Fruit fly (Drosophila melanogaster) whole organism, embryonic: ENCODE data around the gene ND-SGDH.

Source experiments
- Atf3 ChIP-seq: fragments of 200-800 bp; sonication (Bioruptor generic); optimal IDR thresholded peaks from 3 replicates; lab custom pipeline; 2016; ENCODE audit warnings: missing biosample characterization, missing genetic modification characterization
- CG10147 ChIP-seq: fragments of 200-800 bp; sonication (Bioruptor generic); optimal IDR thresholded peaks from 2 replicates; lab custom pipeline; 2019; ENCODE audit warnings: missing biosample characterization, mild to moderate bottlenecking, missing genetic modification characterization, moderate library complexity
- CG10366 ChIP-seq: fragments of 200-800 bp; sonication (Bioruptor generic); IDR thresholded peaks from 2 replicates; pipeline ENCODE4 v1.3.6; 2022; ENCODE audit warnings: missing biosample characterization, missing genetic modification characterization
- CG12769 ChIP-seq: fragments of 200-800 bp; sonication (Bioruptor generic); optimal IDR thresholded peaks from 2 replicates; lab custom pipeline; 2019; ENCODE audit warnings: missing biosample characterization, mild to moderate bottlenecking, missing genetic modification characterization, moderate library complexity
- CG12942 ChIP-seq: fragments of 200-800 bp; sonication (Bioruptor generic); optimal IDR thresholded peaks from 3 replicates; lab custom pipeline; 2016; ENCODE audit warnings: missing biosample characterization, missing genetic modification characterization
- CG14441 ChIP-seq: fragments of 200-800 bp; sonication (Bioruptor generic); IDR thresholded peaks from 2 replicates; pipeline ENCODE4 v1.3.6; 2022; ENCODE audit warnings: missing biosample characterization, missing genetic modification characterization
- CG14710 ChIP-seq: fragments of 200-800 bp; sonication (Bioruptor generic); optimal IDR thresholded peaks from 3 replicates; lab custom pipeline; 2019; ENCODE audit warnings: missing biosample characterization, mild to moderate bottlenecking, missing genetic modification characterization, moderate library complexity
- CG15269 ChIP-seq: fragments of 200-800 bp; sonication (Bioruptor generic); optimal IDR thresholded peaks from 2 replicates; lab custom pipeline; 2018; ENCODE audit warnings: missing biosample characterization, mild to moderate bottlenecking, missing genetic modification characterization, moderate library complexity
- CG1603 ChIP-seq: fragments of 200-800 bp; sonication (Bioruptor generic); optimal IDR thresholded peaks from 2 replicates; lab custom pipeline; 2019; ENCODE audit warnings: missing biosample characterization, mild to moderate bottlenecking, missing genetic modification characterization, moderate library complexity
- CG18011 ChIP-seq: fragments of 200-800 bp; sonication (Bioruptor generic); optimal IDR thresholded peaks from 2 replicates; lab custom pipeline; 2017; ENCODE audit warnings: missing biosample characterization, missing genetic modification characterization, mild to moderate bottlenecking, moderate library complexity, missing genotype
- CG18262 ChIP-seq: fragments of 200-800 bp; optimal IDR thresholded peaks from 3 replicates; lab custom pipeline; 2019; ENCODE audit warnings: missing biosample characterization, mild to moderate bottlenecking, missing genetic modification characterization, moderate library complexity
- CG2199 ChIP-seq: fragments of 200-800 bp; sonication (Bioruptor generic); IDR thresholded peaks from 3 replicates; pipeline ENCODE4 v1.3.6; 2022; ENCODE audit warnings: missing biosample characterization, missing genetic modification characterization
- CG2712 ChIP-seq: fragments of 200-800 bp; optimal IDR thresholded peaks from 3 replicates; lab custom pipeline; 2019; ENCODE audit warnings: missing biosample characterization, mild to moderate bottlenecking, missing genetic modification characterization, moderate library complexity
- CG2889 ChIP-seq: fragments of 200-800 bp; sonication (Bioruptor generic); IDR thresholded peaks from 3 replicates; pipeline ENCODE4 v1.3.6; 2022; ENCODE audit warnings: missing biosample characterization, missing genetic modification characterization
- CG3163 ChIP-seq: fragments of 200-800 bp; sonication (Bioruptor generic); optimal IDR thresholded peaks from 3 replicates; lab custom pipeline; 2016; ENCODE audit warnings: missing biosample characterization, missing genetic modification characterization
- CG3407 ChIP-seq: fragments of 200-800 bp; sonication (Bioruptor generic); optimal IDR thresholded peaks from 2 replicates; lab custom pipeline; 2018; ENCODE audit warnings: missing biosample characterization, mild to moderate bottlenecking, missing genetic modification characterization
- CG4360 ChIP-seq: fragments of 200-800 bp; sonication (Bioruptor generic); IDR thresholded peaks from 2 replicates; pipeline ENCODE4 v1.3.6; 2022; ENCODE audit warnings: missing biosample characterization, missing genetic modification characterization
- CG6272 ChIP-seq: fragments of 200-800 bp; sonication (Bioruptor generic); IDR thresholded peaks from 2 replicates; pipeline ENCODE4 v1.3.6; 2022; ENCODE audit warnings: missing biosample characterization, missing genetic modification characterization
- CG7987 ChIP-seq: fragments of 200-800 bp; sonication (Bioruptor generic); optimal IDR thresholded peaks from 2 replicates; lab custom pipeline; 2018; ENCODE audit warnings: missing biosample characterization, mild to moderate bottlenecking, missing genetic modification characterization, moderate library complexity
- CkIIα-i1 ChIP-seq: fragments of 200-800 bp; sonication (Bioruptor generic); IDR thresholded peaks from 2 replicates; pipeline ENCODE4 v1.3.6; 2022; ENCODE audit warnings: missing biosample characterization, missing genetic modification characterization
- Fer2 ChIP-seq: fragments of 200-800 bp; sonication (Bioruptor generic); optimal IDR thresholded peaks from 2 replicates; lab custom pipeline; 2018; ENCODE audit warnings: missing biosample characterization, mild to moderate bottlenecking, missing genetic modification characterization, moderate library complexity
- HHEX ChIP-seq: fragments of 200-800 bp; sonication (Bioruptor generic); optimal IDR thresholded peaks from 3 replicates; lab custom pipeline; 2017; ENCODE audit warnings: missing biosample characterization, mild to moderate bottlenecking, missing genetic modification characterization, missing genetic modification reagents
- Hand ChIP-seq: fragments of 200-800 bp; sonication (Bioruptor generic); optimal IDR thresholded peaks from 2 replicates; lab custom pipeline; 2017; ENCODE audit warnings: mild to moderate bottlenecking, missing biosample characterization, missing genetic modification reagents, missing genetic modification characterization
- Hey ChIP-seq: fragments of 200-800 bp; sonication (Bioruptor generic); optimal IDR thresholded peaks from 3 replicates; lab custom pipeline; 2018; ENCODE audit warnings: missing biosample characterization, mild to moderate bottlenecking, missing genetic modification characterization
- HmgD ChIP-seq: fragments of 200-800 bp; sonication (Bioruptor generic); optimal IDR thresholded peaks from 3 replicates; lab custom pipeline; 2016; ENCODE audit warnings: missing biosample characterization, missing genetic modification characterization
- Hsf ChIP-seq: fragments of 200-800 bp; sonication (Bioruptor generic); optimal IDR thresholded peaks from 3 replicates; lab custom pipeline; 2016; ENCODE audit warnings: missing biosample characterization, missing genetic modification characterization
- Mrtf ChIP-seq: fragments of 200-800 bp; sonication (Bioruptor generic); IDR thresholded peaks from 3 replicates; pipeline ENCODE4 v1.3.6; 2022; ENCODE audit warnings: missing biosample characterization, missing genetic modification characterization
- PHDP ChIP-seq: fragments of 200-800 bp; sonication (Bioruptor generic); optimal IDR thresholded peaks from 3 replicates; lab custom pipeline; 2018; ENCODE audit warnings: missing biosample characterization, mild to moderate bottlenecking, missing genetic modification characterization, moderate library complexity
- Sin3A ChIP-seq: fragments of >200 bp; optimal IDR thresholded peaks from 2 replicates; lab custom pipeline; 2018
- Sox100B ChIP-seq: fragments of 200-800 bp; sonication (Bioruptor generic); optimal IDR thresholded peaks from 3 replicates; lab custom pipeline; 2018; ENCODE audit warnings: missing biosample characterization, mild to moderate bottlenecking, missing genetic modification characterization
- Sox102F ChIP-seq: fragments of 200-800 bp; sonication (Bioruptor generic); optimal IDR thresholded peaks from 2 replicates; lab custom pipeline; 2018; ENCODE audit warnings: missing biosample characterization, mild to moderate bottlenecking, missing genetic modification characterization, moderate library complexity
- Ssrp ChIP-seq: fragments of 200-800 bp; sonication (Bioruptor generic); optimal IDR thresholded peaks from 2 replicates; lab custom pipeline; 2018; ENCODE audit warnings: missing biosample characterization, mild to moderate bottlenecking, missing genetic modification characterization, moderate library complexity
- ap ChIP-seq: fragments of 200-800 bp; sonication (Bioruptor generic); IDR thresholded peaks from 2 replicates; pipeline ENCODE4 v1.3.6; 2022; ENCODE audit warnings: missing biosample characterization, missing genetic modification characterization
- chinmo ChIP-seq: fragments of 200-800 bp; sonication (Bioruptor generic); IDR thresholded peaks from 4 replicates; pipeline ENCODE4 v1.3.6; 2022; ENCODE audit warnings: missing biosample characterization, missing genetic modification characterization; ENCODE audit not compliant: partially characterized antibody
- cwo ChIP-seq: fragments of 200-800 bp; sonication (Bioruptor generic); optimal IDR thresholded peaks from 3 replicates; lab custom pipeline; 2017; ENCODE audit warnings: missing biosample characterization, missing genetic modification characterization, mild to moderate bottlenecking, moderate library complexity, missing genetic modification reagents
- en ChIP-seq: fragments of 200-800 bp; sonication (Bioruptor generic); optimal IDR thresholded peaks from 2 replicates; lab custom pipeline; 2016; ENCODE audit warnings: missing biosample characterization, missing genetic modification characterization
- gce ChIP-seq: fragments of 200-800 bp; sonication (Bioruptor generic); IDR thresholded peaks from 3 replicates; pipeline ENCODE4 v1.3.6; 2022; ENCODE audit warnings: missing biosample characterization, missing genetic modification characterization
- ken ChIP-seq: fragments of 200-800 bp; sonication (Bioruptor generic); IDR thresholded peaks from 3 replicates; pipeline ENCODE4 v1.3.6; 2022; ENCODE audit warnings: missing biosample characterization, missing genetic modification characterization
- lbe ChIP-seq: fragments of 200-800 bp; sonication (Bioruptor generic); optimal IDR thresholded peaks from 2 replicates; lab custom pipeline; 2016; ENCODE audit warnings: missing biosample characterization, mild to moderate bottlenecking, missing genetic modification characterization
- pita ChIP-seq: fragments of 200-800 bp; sonication (Bioruptor generic); optimal IDR thresholded peaks from 2 replicates; lab custom pipeline; 2017; ENCODE audit warnings: missing biosample characterization, mild to moderate bottlenecking, missing genetic modification characterization
- pros ChIP-seq: fragments of 200-800 bp; sonication (Bioruptor generic); optimal IDR thresholded peaks from 3 replicates; lab custom pipeline; 2019; ENCODE audit warnings: missing biosample characterization, mild to moderate bottlenecking, missing genetic modification characterization, moderate library complexity
- psq ChIP-seq: fragments of 200-800 bp; sonication (Bioruptor generic); optimal IDR thresholded peaks from 2 replicates; lab custom pipeline; 2017; ENCODE audit warnings: missing biosample characterization, missing genetic modification characterization
- sd ChIP-seq: fragments of 200-800 bp; sonication (Bioruptor generic); optimal IDR thresholded peaks from 3 replicates; lab custom pipeline; 2018; ENCODE audit warnings: missing biosample characterization, mild to moderate bottlenecking, missing genetic modification characterization, moderate library complexity
- sens ChIP-seq: fragments of 200-800 bp; sonication (Bioruptor generic); peaks from one replicate; lab custom pipeline; 2016; ENCODE audit warnings: missing biosample characterization, missing genetic modification characterization
- slbo ChIP-seq: fragments of 200-800 bp; sonication (Bioruptor generic); IDR thresholded peaks from 2 replicates; pipeline ENCODE4 v1.3.6; 2022; ENCODE audit warnings: missing biosample characterization, missing genetic modification characterization
- stwl ChIP-seq: fragments of 200-800 bp; sonication (Bioruptor generic); optimal IDR thresholded peaks from 3 replicates; lab custom pipeline; 2018; ENCODE audit warnings: missing biosample characterization, mild to moderate bottlenecking, missing genetic modification characterization, moderate library complexity
- tx ChIP-seq: fragments of 200-800 bp; sonication (Bioruptor generic); optimal IDR thresholded peaks from 2 replicates; lab custom pipeline; 2016; ENCODE audit warnings: missing biosample characterization, missing genetic modification characterization
- wor ChIP-seq: fragments of 200-800 bp; sonication (Bioruptor generic); IDR thresholded peaks from 2 replicates; pipeline ENCODE4 v1.3.6; 2022; ENCODE audit warnings: missing biosample characterization, missing genetic modification characterization
- zfh1 ChIP-seq: fragments of 200-800 bp; sonication (Bioruptor generic); IDR thresholded peaks from 3 replicates; pipeline ENCODE4 v1.3.6; 2022; ENCODE audit warnings: missing biosample characterization, missing genetic modification characterization

The ND-SGDH gene

DNA sequence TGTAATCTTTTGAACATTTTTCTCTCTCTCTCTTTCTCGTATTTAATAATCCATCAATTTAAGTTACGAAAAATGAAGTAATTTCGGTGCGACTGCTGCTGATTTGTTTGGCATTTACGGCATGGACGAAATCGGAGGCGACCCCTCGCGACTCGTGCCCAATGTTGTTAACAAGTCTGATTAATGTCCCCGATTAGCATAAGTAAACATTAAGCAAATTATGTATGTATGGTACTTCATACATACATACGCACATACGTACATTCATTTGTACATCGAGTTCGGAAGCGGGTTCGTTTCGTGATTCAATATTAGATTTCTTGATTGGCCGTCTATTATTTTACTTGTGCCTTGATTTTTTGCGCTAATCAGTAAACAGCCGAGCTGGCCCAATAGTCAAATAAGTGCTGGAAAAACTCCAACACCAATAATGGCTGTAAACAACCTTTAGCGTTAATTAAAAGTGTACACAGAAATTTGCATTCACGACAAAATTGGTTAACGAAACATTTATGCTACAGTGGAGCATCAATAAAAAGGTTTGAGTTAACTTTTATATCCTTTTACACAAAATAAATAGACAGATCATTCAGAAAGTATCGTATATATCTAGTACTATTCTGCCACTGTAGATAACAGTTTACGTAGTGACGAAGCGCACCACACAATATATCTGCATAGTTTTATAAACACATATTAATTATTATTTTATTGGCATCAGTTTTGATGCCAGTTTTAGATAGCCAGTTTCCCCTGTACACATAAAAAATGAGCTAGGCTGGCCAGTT lies 47.3 kb downstream of the ND-SGDH start (continued):
- TF ChIP-seq CG2889 (GFP tag; lab: Robert Waterston, UW) (0 out of 3 replicates have a peak, but pooled peaks have one; percentile 48), CkIIα-i1 (GFP tag; lab: Robert Waterston, UW) (no peak), CG10147 (peak; percentile 34), Hand (peak; percentile 43), wor (no peak), HmgD (GFP tag; lab: Kevin White, UChicago) (no peak), Atf3 (GFP tag; lab: Kevin White, UChicago) (no peak), gce (GFP tag; lab: Robert Waterston, UW) (no peak; the same call in 2 of the 3 replicates), pita (GFP tag; lab: Kevin White, UChicago) (no peak), en (GFP tag; lab: Kevin White, UChicago) (no peak), CG2199 (GFP tag; lab: Robert Waterston, UW) (0 out of 3 replicates have a peak, but pooled peaks have one; percentile 36), zfh1 (GFP tag; lab: Robert Waterston, UW) (peak; percentile 9; the same call in 1 of the 3 replicates), Hsf (GFP tag; lab: Kevin White, UChicago) (peak; percentile 50), Fer2 (tag; lab: Kevin White, UChicago) (no peak), ken (GFP tag; lab: Robert Waterston, UW) (0 out of 3 replicates have a peak, but pooled peaks have one; percentile 55), CG1603 (peak; percentile 17), CG10366 (GFP tag; lab: Robert Waterston, UW) (no peak; the same call in 1 of the 2 replicates), slbo (GFP tag; lab: Robert Waterston, UW) (peak; percentile 83), CG3407 (GFP tag; lab: Kevin White, UChicago) (peak; percentile 1), tx (GFP tag; lab: Kevin White, UChicago) (no peak), CG15269 (tag; lab: Kevin White, UChicago) (peak; percentile 86), chinmo (GFP tag; lab: Robert Waterston, UW) (peak; percentile 78; the same call in 1 of the 4 replicates), CG12942 (GFP tag; lab: Kevin White, UChicago) (peak; percentile 43), CG18011 (peak; percentile 28), Ssrp (tag; lab: Kevin White, UChicago) (peak; percentile 10), CG7987 (GFP tag; lab: Kevin White, UChicago) (peak; percentile 49), HHEX (peak; percentile 65), Sin3A (lab: Kevin White, UChicago) (no peak), CG2712 (tag; lab: Kevin White, UChicago) (peak; percentile 49), Hey (tag; lab: Kevin White, UChicago) (peak; percentile 45), stwl (tag; lab: Kevin White, UChicago) (no peak), PHDP (peak; percentile 69), CG12769 (tag; lab: Kevin White, UChicago) (peak; percentile 68), sd (tag; lab: Kevin White, UChicago) (peak; percentile 20), CG3163 (GFP tag; lab: Kevin White, UChicago) (no peak), CG14441 (peak; percentile 76)

DNA sequence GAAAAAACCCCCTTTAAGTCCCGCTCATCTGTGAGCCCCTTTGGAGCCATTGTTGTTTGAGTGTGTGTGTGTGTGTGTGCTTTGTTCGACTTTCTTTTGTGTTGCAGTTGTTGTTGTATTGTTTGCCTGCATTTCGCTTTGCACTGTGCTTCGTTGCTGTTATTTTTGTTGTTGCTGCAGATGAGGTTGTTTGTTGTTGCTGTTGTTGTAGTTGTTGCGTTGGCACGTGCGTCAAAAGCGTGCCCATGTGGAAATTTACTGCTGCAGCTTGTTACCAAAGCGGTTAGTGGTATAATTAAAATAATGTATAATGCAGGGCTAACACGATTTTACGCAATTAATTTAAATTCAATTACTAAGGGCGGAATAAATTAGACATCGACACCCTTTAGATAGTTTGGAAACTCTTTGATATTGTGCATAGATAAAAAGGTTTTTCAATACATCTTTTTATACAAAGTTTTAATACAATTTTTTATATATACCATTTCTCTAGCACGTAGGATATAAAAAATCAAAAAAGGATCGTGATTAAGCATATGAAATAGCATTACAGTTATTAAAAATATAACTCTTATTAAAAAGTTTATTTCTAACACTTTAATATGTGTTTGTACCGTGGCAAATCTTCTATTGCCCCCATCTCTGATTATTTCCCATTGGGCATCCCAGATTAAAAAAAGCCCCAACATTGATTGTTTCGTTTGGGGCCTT lies 48.0 kb downstream of the ND-SGDH start:
- peak; percentile 9 for TF ChIP-seq CG14710 (tag; lab: Kevin White, UChicago)
- peak; percentile 44 for TF ChIP-seq sens (GFP tag; lab: Kevin White, UChicago)
- no peak for TF ChIP-seq Mrtf (GFP tag; lab: Robert Waterston, UW)
- TF ChIP-seq Sox100B (GFP tag; lab: Kevin White, UChicago) = peak; percentile 31
- TF ChIP-seq CG4360 (GFP tag; lab: Robert Waterston, UW) = peak; percentile 99
- peak; percentile 78 for TF ChIP-seq cwo (GFP tag; lab: Kevin White, UChicago)
- TF ChIP-seq CG6272 (GFP tag; lab: Robert Waterston, UW) = 0 out of 2 replicates have a peak, but pooled peaks have one; percentile 12
- peak; percentile 94 for TF ChIP-seq CG18262 (tag; lab: Kevin White, UChicago)
- peak; percentile 44 for TF ChIP-seq pros (GFP tag; lab: Kevin White, UChicago)
- TF ChIP-seq lbe (GFP tag; lab: Kevin White, UChicago) = no peak
- peak; percentile 53 for TF ChIP-seq psq (GFP tag; lab: Kevin White, UChicago)
- TF ChIP-seq ap (GFP tag; lab: Robert Waterston, UW) = 0 out of 2 replicates have a peak, but pooled peaks have one; percentile 8
- peak; percentile 31 for TF ChIP-seq Sox102F
